Fruit fly (Drosophila melanogaster): Measurements from ENCODE around the gene Mms19.

- TF ChIP-seq Clk (GFP tag; optimal IDR thresholded peaks at IDR 0.05) (no peak), pad (GFP tag; optimal IDR thresholded peaks at IDR 0.05) (peak; percentile 98), Hr96 (GFP tag; optimal IDR thresholded peaks at IDR 0.05) (no peak), CG7045 (GFP tag; optimal IDR thresholded peaks at IDR 0.05) (no peak), CG33017 (tag; optimal IDR thresholded peaks at IDR 0.05) (no peak), CG5204 (GFP tag; optimal IDR thresholded peaks at IDR 0.05) (no peak), Crg-1 (GFP tag; optimal IDR thresholded peaks at IDR 0.05) (no peak), Mnt (GFP tag; optimal IDR thresholded peaks at IDR 0.05) (no peak)
Measured at dm6 chr3R:5216308-5216765, 16.0 kb upstream of the Mms19 start.
